Worm (Caenorhabditis elegans): Measurements from ENCODE around the gene lec-11.
"Not testable (repeated sequence)": the region's sequence is repeated elsewhere in the genome, so short reads cannot be mapped to it uniquely, and the experiment has no call there.

lec-11 gene

DNA sequence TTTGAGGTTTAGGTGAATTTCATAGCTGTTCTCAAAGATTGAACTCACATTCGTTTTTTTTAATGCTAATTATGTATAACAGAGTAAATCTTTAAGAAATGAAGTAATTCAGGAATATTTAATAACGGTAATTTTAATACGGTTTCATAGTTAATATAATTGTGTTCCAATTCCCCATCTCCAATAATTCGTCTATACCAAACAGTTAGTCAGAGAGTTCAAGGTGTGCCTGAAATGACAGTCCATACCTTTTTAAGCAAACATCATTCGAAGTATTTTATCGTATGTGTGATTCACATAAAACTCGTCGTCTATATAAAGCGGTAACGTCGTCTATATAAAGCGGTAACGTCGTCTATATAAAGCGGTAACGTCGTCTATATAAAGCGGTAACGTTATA is 8.8 kb upstream of the lec-11 start, which contains the start of gene nspb-5:
Gene nspb-5 (plus strand): TSS at position 301 of the 400 bp plus-strand sequence.
- not testable (repeated sequence) for TF ChIP-seq unc-62 (GFP tag; optimal IDR thresholded peaks at IDR 0.05)

DNA sequence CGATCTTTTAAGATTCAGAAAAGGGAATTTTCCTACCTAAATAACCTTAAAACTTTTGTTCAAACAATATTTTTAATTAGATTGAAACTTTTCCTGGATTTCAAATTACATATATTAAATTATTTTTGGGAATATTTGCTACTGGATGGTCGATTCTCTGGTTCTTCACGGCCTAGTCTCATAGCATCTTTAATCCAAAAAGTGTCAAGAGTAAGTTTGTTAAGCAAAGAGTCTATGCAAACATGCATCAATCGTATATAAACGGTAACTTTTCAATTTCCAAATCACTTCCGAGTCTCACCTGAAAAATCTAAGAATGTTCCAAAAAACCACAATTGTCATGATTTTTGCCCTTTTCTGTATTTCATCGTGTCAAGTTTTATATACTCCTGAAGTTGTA is 8.0 kb upstream of the lec-11 start, which contains the start of gene nspb-4:
Gene nspb-4 (plus strand): TSS at position 301 of the 400 bp plus-strand sequence.
- TF ChIP-seq unc-62 (GFP tag; optimal IDR thresholded peaks at IDR 0.05) = not testable (repeated sequence)

DNA sequence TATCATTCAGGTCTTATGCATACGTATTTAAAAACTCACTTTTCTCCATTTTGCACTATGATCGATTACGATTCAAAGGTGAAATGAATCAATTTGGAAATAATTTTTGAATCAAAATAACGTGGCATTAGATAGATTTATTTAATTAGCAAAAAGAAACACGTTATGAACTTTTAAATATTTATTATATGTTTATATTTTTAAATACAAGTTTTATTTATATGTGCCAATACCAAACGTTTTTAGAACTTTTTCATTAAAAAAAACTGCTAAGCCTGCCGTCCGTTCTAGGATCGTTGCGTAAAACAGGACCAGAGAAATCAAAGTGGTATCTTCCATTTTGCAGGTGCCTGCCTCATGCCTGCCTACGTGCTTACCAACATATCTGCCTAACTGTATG is 7.3 kb upstream of the lec-11 start, which contains the start of gene F38A5.6:
Gene F38A5.6 (minus strand): TSS at position 101 of the 400 bp plus-strand sequence.
- TF ChIP-seq unc-62 (GFP tag; optimal IDR thresholded peaks at IDR 0.05) = no peak

DNA sequence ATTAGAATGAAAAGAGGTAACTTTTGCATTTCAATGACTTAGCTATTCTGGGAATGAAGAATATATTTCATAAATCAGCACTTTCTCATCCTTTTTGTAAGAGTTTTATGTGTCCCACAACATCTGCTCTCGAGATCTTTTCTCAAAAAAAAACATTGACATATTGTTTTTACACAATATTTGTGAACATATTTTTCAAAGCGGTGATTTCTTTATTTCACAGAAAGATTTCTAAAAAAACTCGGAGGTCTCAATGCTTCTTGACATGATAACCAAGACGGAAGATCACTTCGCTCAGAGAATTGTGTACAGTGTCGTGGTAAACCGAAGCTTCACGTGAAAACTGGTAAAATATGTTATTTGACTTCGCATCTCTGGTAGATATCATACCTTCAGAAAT is 6.0 kb upstream of the lec-11 start, which contains the start of gene F38A5.22:
Gene F38A5.22 (minus strand): TSS at position 29 of the 400 bp plus-strand sequence.
- no peak for TF ChIP-seq unc-62 (GFP tag; optimal IDR thresholded peaks at IDR 0.05)

DNA sequence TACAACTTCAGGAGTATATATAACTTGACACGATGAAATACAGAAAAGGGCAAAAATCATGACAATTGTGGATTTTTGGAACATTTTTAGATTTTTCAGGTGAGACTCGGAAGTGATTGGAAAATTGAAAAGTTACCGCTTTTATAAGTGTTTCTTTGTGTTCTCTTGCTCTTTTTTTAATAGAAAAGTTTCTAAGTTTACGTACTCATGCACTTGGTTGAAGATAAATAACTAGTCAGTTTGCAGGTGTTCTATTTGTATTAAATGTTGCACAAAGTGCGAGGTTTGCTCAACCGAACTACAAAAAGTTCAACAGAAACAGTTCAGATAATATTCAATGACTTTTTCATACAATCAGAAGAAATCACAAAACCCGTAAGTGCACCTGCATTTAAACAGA is 4.9 kb upstream of the lec-11 start, which contains the start of gene nspb-3:
Gene nspb-3 (minus strand): TSS at position 101 of the 400 bp plus-strand sequence.
- not testable (repeated sequence) for TF ChIP-seq unc-62 (GFP tag; optimal IDR thresholded peaks at IDR 0.05)

DNA sequence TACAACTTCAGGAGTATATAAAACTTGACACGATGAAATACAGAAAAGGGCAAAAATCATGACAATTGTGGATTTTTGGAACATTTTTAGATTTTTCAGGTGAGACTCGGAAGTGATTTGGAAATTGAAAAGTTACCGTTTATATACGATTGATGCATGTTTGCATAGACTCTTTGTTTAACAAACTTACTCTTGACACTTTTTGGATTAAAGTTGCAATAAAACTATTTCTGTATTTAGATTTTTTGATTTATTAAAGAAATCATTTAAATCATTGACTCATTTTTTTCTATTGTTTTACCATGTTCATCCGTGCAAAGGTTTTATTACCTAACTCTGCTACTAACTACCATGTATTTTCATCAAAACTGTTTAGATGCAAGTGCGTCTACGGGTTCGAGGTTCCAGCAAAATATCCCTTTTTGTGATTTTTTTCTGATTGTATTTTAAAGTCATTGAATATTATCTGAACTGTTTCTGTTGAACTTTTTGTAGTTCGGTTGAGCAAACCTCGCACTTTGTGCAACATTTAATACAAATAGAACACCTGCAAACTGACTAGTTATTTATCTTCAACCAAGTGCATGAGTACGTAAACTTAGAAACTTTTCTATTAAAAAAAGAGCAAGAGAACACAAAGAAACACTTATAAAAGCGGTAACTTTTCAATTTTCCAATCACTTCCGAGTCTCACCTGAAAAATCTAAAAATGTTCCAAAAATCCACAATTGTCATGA is 1.2 kb upstream of the lec-11 start, which contains the start of the genes nspb-1 and nspb-2:
Gene nspb-1 (minus strand): TSS at position 101 of the 737 bp plus-strand sequence.
Gene nspb-2 (plus strand): TSS at position 687 of the 737 bp plus-strand sequence.
- TF ChIP-seq unc-62 (GFP tag; optimal IDR thresholded peaks at IDR 0.05) = not testable (repeated sequence)

DNA sequence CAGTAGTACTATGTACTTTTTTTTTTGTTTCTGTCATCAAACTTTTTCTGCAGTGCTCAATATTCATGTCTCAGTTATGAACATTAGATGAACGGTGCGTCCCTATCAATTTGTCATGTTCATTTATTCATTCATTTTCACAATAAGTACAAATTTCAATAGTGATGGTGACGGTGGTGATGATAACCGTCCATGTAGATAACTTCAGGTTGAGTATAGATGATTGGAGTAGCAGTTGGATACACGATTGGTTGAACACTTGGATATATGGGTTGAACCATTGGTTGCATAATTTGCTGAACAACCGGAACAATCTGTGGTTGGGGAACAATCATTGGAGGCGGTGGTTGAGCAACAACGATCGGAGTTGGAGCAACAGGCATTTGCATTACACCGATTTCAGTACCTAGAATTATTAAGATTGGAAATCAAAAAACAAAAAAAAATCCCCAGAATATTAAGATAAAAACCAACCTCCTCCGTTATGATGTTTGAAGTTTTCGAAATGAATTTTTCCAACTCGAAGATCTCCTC is 1.8 kb downstream of the lec-11 start:
- no peak for TF ChIP-seq unc-62 (GFP tag; optimal IDR thresholded peaks at IDR 0.05)

DNA sequence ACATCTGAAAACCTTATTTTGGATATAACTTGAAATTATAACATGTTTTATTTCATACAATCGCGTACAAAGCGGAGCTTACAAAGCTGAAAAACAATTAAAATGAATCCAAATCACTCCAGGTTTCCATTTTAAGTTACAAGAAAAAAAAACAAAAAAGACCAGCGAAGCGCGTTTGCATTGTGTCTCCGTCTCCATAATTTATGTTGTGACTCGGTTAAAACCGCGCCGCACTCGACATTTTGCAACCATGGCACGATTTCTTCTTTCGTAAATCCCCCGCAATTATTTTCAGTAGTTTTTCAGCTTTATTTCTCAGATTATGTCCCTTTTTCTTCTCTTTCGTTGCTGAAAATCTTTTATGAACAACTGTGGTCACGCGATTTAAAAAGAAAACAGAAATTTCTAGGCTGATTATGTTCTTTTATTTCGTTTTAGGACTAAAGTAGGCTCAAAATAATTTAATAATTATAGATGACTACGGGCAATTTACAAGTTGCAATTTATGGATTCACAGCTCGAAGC is 4.5 kb downstream of the lec-11 start, which contains the start of the genes F38A5.2 and dnj-11:
Gene F38A5.2 (minus strand): TSS at position 4 of the 525 bp plus-strand sequence.
Gene dnj-11 (plus strand): TSS at position 475 of the 525 bp plus-strand sequence.
- no peak for TF ChIP-seq unc-62 (GFP tag; optimal IDR thresholded peaks at IDR 0.05)

DNA sequence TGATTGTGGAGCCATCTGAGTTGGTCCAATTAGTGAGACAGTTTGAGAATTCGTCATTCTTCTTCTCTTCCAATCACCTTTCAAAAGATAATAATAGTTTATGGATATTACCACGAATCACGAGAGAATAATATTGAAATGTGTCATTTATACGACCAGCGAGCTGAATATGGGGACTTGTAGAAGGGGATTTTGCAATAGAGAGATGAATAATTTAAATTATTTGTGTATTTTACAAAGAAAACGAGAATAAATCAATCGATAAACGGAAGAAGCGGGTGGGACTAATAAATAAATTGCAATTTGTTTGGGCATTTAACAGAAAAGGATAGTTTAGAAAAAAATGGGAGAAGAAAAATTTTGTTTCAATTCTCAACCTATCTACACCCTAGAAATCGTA is 7.3 kb downstream of the lec-11 start, which contains the start of gene odr-8:
Gene odr-8 (minus strand): TSS at position 101 of the 400 bp plus-strand sequence.
- no peak for TF ChIP-seq unc-62 (GFP tag; optimal IDR thresholded peaks at IDR 0.05)

DNA sequence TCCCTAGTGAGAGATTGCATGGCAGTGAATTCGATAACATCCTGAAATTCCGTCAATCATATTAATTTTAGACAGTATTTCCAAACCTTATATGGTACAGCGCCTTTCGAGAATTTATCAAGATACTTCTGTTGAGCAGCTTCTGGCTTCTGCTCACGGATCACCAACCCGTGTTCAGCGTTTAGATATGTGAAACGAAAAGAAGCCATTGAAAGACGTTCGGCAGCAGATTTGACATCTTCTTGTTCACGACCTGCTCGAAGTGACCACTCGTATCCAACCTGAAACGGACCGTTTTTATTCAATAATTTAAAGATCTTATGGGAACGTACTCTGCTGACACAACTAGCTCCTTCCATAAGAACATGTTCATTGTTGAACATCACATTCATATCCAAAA is 8.3 kb downstream of the lec-11 start:
- TF ChIP-seq unc-62 (GFP tag; optimal IDR thresholded peaks at IDR 0.05) = no peak

DNA sequence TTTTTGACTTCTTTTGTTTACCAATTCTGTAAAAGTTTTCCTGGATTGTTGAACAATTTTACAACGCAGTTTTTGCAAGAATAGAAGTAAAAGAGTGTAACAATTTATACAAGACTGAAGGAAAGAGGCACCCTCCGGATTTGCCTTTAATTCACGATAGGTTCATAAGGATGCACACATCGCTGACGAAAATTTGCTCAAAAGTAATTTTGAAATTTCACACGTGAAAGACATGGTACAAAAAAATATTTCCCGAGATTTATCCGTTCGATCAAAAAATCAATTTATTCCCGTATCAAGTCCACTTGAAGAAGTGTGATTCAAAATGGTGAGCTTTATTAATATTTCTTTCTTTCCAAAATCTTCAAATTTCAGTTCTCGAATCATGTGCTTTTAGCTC is 12.0 kb downstream of the lec-11 start, which contains the start of gene C43G2.3:
Gene C43G2.3 (plus strand): TSS at position 301 of the 400 bp plus-strand sequence.
- no peak for TF ChIP-seq unc-62 (GFP tag; optimal IDR thresholded peaks at IDR 0.05)

DNA sequence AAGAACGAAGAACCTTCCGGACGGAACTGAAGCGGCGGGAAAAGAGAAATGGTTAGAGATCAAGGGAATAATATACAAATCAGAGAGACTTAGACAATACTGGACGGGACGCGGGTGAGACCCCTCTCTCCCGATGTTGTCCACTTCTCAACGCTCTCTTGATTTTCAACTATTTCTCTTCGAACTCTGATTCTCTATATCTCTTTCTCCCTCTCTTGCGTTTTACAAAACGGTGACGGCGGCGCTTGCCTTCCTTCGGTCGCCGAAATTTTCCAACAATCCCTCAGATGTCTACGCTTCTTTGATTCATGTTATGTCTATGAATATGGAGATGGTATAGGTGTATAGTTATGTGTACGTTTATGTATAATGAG is 13.2 kb downstream of the lec-11 start:
- TF ChIP-seq unc-62 (GFP tag; optimal IDR thresholded peaks at IDR 0.05) = no peak

DNA sequence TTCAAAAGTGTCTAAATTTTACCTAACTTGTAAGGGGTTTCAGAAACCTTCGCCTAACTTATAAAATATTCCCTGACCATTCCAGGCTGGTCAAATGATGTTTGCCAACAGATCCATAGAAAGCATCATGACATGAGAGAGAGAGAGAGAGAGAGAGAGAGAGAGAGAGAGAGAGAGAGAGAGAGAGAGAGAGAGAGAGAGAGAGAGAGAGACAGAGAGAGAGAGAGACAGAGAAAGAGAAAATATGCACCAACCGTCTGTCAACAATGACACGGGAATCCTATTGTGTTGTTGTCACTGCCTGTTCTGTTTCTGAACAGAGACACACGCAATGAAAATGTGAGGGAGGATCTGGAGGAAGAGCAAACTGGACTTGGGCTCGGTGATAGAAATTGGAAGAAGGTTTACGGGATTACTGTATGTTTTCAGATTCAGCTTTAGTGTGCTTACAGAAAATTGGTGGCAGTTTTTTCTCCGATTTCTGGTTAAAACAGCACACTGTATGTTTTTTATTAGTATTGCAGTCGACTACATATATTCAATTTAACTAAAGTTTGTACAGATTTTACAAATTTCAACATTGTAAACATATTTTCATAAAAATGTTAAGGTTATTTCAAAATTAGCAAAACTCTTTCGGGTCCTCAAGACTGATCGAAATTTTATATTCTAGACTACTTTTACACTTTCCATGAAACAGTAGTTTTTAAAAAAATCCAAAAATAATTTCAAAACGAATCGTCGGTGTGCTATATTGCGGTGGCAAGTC is 13.8 kb downstream of the lec-11 start:
- no peak for TF ChIP-seq unc-62 (GFP tag; optimal IDR thresholded peaks at IDR 0.05)

DNA sequence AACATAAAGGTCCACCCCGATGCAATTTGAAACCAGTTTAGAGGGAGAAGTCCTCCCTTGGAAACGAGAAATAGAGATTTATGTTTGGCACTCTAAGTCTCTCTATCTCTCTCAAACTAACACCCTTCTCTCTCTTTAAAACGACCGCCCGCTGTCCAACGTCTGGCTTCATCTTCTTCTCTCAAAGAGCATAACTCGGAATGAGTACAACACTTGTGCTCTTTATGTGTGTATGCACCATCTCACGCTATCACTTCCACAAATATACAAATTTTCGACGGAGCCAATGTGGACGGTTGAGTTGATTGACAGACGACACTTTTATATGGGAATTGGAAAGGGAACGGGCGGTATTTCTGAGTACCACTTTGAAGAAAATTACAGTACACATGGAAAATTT is 15.6 kb downstream of the lec-11 start:
- TF ChIP-seq unc-62 (GFP tag; optimal IDR thresholded peaks at IDR 0.05) = no peak

DNA sequence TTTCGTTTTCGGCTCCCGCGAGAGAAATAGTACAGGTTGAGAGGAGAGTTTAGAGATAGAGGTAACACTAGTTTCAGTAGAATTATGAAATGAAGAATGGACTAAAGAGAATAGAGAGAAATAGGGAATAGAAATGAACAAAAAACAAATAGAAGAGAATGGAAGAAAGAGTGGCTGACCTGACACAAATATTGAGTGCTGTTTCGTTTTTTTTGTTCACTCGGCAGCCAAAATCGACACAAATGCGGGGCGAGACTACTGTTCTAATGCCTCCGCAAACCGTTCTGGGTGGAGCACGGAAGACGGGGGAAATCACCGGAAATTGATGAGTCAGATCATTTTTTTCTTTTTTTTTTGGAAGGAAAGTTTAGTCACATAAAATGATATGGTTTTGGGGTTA is 17.3 kb downstream of the lec-11 start:
- no peak for TF ChIP-seq unc-62 (GFP tag; optimal IDR thresholded peaks at IDR 0.05)

Measured in whole organism, dauer.